Worm (Caenorhabditis elegans) whole organism, L2 larva: ENCODE data around the gene eif-3.F.

Source experiments
- ama-1 ChIP-seq: fragments of 150-350 bp; optimal IDR thresholded peaks from 2 replicates; lab custom pipeline; 2018; ENCODE audit warnings: inconsistent platforms
- nhr-23 ChIP-seq: fragments of 150-350 bp; optimal IDR thresholded peaks from 2 replicates; lab custom pipeline; 2014; ENCODE audit warnings: missing biosample characterization, missing genetic modification reagents, missing genetic modification characterization
- nhr-237 ChIP-seq: fragments of 150-350 bp; optimal IDR thresholded peaks from 2 replicates; lab custom pipeline; 2014; ENCODE audit warnings: missing biosample characterization, missing genetic modification characterization
- skn-1 ChIP-seq: sonication (generic microtip); optimal IDR thresholded peaks from 2 replicates; lab custom pipeline; 2017; ENCODE audit warnings: missing biosample characterization, missing genetic modification characterization

DNA sequence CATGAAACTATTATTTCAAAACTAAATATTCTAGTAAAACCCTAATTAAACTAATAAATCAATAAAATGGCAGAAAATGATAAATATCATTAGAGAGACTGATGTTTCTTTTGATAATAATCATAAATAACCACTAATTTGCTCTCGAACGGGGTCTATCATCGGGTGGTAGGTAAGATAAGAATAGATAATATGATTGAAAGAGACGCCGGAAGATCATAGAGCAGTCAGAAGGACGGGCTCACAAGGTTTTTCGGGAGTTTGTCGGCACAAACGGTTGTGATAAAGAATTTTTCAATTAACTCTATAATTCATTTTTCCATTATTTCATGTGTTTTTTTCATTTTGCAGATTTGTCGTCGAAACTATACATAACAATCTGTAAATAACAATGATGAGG is 30.4 kb upstream of the eif-3.F start:
- no peak for TF ChIP-seq ama-1 (lab: Kevin White, UChicago)
- no peak for TF ChIP-seq nhr-237 (tag; lab: Kevin White, UChicago)
- no peak for TF ChIP-seq nhr-23 (tag; lab: Kevin White, UChicago)
- TF ChIP-seq skn-1 (tag; lab: Kevin White, UChicago), result no peak
